Fruit fly (Drosophila melanogaster) S2 (cell line): Measurements from ENCODE around the gene CG8051.

Experiments used
- CG8478 ChIP-seq: fragments of >200 bp; optimal IDR thresholded peaks from 2 replicates; lab custom pipeline; 2018
- CTCF ChIP-seq, 2 experiments: fragments of >200 bp; optimal IDR thresholded peaks; 2 replicates each; lab custom pipeline; 2018

Gene CG8051

DNA sequence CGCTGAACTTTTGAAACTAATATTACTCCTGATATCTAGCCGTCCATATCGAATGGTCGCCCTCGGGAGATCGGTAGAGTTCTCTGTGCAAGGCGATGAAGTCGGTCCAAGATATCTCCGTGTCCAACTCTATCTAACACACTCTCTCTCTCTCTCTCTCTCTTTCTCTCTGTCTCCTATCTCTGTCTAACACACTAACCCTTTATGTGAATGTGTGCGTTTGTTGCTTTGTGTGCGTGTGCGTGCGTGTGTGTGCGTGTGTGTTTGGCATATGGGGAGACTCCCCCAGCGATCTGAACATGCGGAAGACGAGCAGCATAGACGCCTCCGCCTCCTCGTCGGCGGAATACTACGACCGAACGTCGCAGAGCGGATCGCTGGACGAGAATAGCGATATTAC, 43.3 kb downstream of the CG8051 start:
- TF ChIP-seq CTCF (optimal IDR thresholded peaks at IDR 0.05; lab: Kevin White, UChicago) (no peak), CG8478 (lab: Kevin White, UChicago) (no peak)

dm6 chrX:19262553-19262952, 45.2 kb downstream of the CG8051 start:
- TF ChIP-seq CTCF (optimal IDR thresholded peaks at IDR 0.05; lab: Kevin White, UChicago), result no peak
- TF ChIP-seq CG8478 (lab: Kevin White, UChicago), result no peak

DNA sequence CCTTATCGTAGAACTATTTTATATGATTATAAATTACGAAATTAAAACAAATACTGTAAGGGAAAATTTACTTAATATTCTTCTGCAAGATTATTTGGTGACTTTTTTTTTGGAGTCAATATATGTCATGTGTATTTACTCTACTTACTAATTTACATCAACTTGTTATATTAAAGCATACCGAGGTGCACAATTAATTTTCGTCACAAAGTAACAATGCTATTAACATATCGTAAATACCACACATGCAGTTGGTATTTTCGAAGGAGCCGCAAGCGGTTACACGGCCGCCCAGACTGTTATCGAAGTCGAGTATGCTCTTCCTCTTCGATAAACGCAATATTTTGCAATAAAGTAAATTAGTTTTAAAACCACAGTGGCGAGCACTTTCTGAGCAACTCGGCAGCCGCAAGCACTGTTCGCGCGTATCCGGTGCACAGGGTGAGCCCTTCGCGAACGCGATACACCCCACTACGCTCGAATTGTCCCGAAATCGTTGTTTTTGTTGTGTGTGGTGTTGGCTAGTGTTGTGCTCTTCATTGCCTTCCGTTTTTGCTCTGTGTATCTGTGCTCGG, 46.1 kb downstream of the CG8051 start, which contains the start of gene Vav:
Gene Vav (plus strand): TSS at position 293 of the 575 bp plus-strand sequence.
- TF ChIP-seq CG8478 (lab: Kevin White, UChicago) (no peak), CTCF (optimal IDR thresholded peaks at IDR 0.05; lab: Kevin White, UChicago) (peak; percentile 7 to 35)

- peak; percentile 55 to 71 for TF ChIP-seq CTCF (optimal IDR thresholded peaks at IDR 0.05; lab: Kevin White, UChicago)
- TF ChIP-seq CG8478 (lab: Kevin White, UChicago), result no peak
Observed at dm6 chrX:19261071-19261470, 46.7 kb downstream of the CG8051 start, which contains the start of gene rictor. Gene rictor (minus strand): TSS chrX:19261240.

dm6 chrX:19260696-19260989, 47.1 kb downstream of the CG8051 start:
- TF ChIP-seq CTCF (optimal IDR thresholded peaks at IDR 0.05; lab: Kevin White, UChicago), result no peak
- TF ChIP-seq CG8478 (lab: Kevin White, UChicago), result no peak

dm6 chrX:19259802-19260695, 47.7 kb downstream of the CG8051 start:
- TF ChIP-seq CG8478 (lab: Kevin White, UChicago), result no peak
